Worm (Caenorhabditis elegans) whole organism, young adult: ENCODE results near the gene ttr-39.

ENCODE experiments used
- C17E4.6 ChIP-seq: fragments of 200-800 bp; sonication (Bioruptor generic); IDR thresholded peaks from 2 replicates; pipeline ENCODE4 v1.3.6; 2022; ENCODE audit warnings: missing genetic modification reagents, missing genetic modification characterization, missing compliant biosample characterization
- F23B12.7 ChIP-seq: sonication (generic microtip); optimal IDR thresholded peaks from 2 replicates; lab custom pipeline; 2017; ENCODE audit warnings: missing genetic modification characterization, mild to moderate bottlenecking, missing compliant biosample characterization, antibody characterized with exemption, moderate library complexity; ENCODE audit not compliant: insufficient read depth
- F33H1.4 ChIP-seq: fragments of 200-800 bp; sonication (Bioruptor generic); IDR thresholded peaks from 2 replicates; pipeline ENCODE4 v1.3.6; 2022; ENCODE audit warnings: missing genetic modification reagents, missing genetic modification characterization, missing compliant biosample characterization
- F55B11.4 ChIP-seq: sonication (generic microtip); optimal IDR thresholded peaks from 2 replicates; lab custom pipeline; 2016; ENCODE audit warnings: missing compliant biosample characterization, missing genetic modification characterization, borderline replicate concordance; ENCODE audit not compliant: insufficient read depth
- K11D2.4 ChIP-seq: fragments of 200-800 bp; sonication (Bioruptor generic); IDR thresholded peaks from 2 replicates; pipeline ENCODE4 v1.3.6; 2022; ENCODE audit warnings: missing genetic modification reagents, missing genetic modification characterization, missing compliant biosample characterization
- T07F8.4 ChIP-seq: sonication (generic microtip); optimal IDR thresholded peaks from 2 replicates; lab custom pipeline; 2016; ENCODE audit warnings: mild to moderate bottlenecking, missing genetic modification characterization, moderate library complexity, missing compliant biosample characterization
- atf-7 ChIP-seq: sonication (generic microtip); optimal IDR thresholded peaks from 2 replicates; lab custom pipeline; 2017; ENCODE audit warnings: mild to moderate bottlenecking, missing genetic modification characterization, missing compliant biosample characterization
- attf-5 ChIP-seq: fragments of 200-800 bp; sonication (Bioruptor generic); optimal IDR thresholded peaks from 2 replicates; lab custom pipeline; 2018; ENCODE audit warnings: mild to moderate bottlenecking, missing genetic modification characterization, missing compliant biosample characterization
- attf-6 ChIP-seq: fragments of 200-800 bp; sonication (Bioruptor generic); IDR thresholded peaks from 2 replicates; pipeline ENCODE4 v1.3.6; 2022; ENCODE audit warnings: missing genetic modification reagents, missing genetic modification characterization, missing compliant biosample characterization
- bed-2 ChIP-seq: fragments of 200-800 bp; sonication (Bioruptor generic); IDR thresholded peaks from 2 replicates; pipeline ENCODE4 v1.3.6; 2022; ENCODE audit warnings: missing genetic modification reagents, missing genetic modification characterization, missing compliant biosample characterization
- dox-1 ChIP-seq: fragments of 200-800 bp; sonication (Bioruptor generic); IDR thresholded peaks from 2 replicates; pipeline ENCODE4 v1.3.6; 2022; ENCODE audit warnings: missing genetic modification reagents, missing genetic modification characterization, missing compliant biosample characterization
- dpff-1 ChIP-seq: sonication (generic microtip); optimal IDR thresholded peaks from 2 replicates; lab custom pipeline; 2017; ENCODE audit warnings: mild to moderate bottlenecking, missing genetic modification characterization, missing compliant biosample characterization
- efl-1 ChIP-seq: fragments of 150-350 bp; optimal IDR thresholded peaks from 2 replicates; lab custom pipeline; 2014; ENCODE audit warnings: missing biosample characterization, missing genetic modification reagents, missing genetic modification characterization
- ets-4 ChIP-seq: fragments of 200-800 bp; sonication (Bioruptor generic); optimal IDR thresholded peaks from 2 replicates; lab custom pipeline; 2018; ENCODE audit warnings: mild to moderate bottlenecking, missing genetic modification characterization, missing compliant biosample characterization
- fkh-3 ChIP-seq: sonication (generic microtip); optimal IDR thresholded peaks from 2 replicates; lab custom pipeline; 2016; ENCODE audit warnings: mild to moderate bottlenecking, missing genetic modification characterization, missing compliant biosample characterization
- gei-17 ChIP-seq: fragments of 200-800 bp; sonication (Bioruptor generic); optimal IDR thresholded peaks from 2 replicates; lab custom pipeline; 2018; ENCODE audit warnings: mild to moderate bottlenecking, missing genetic modification characterization, missing compliant biosample characterization
- him-1 ChIP-seq: sonication (generic microtip); optimal IDR thresholded peaks from 2 replicates; lab custom pipeline; 2016; ENCODE audit warnings: missing genotype, missing genetic modification reagents, missing genetic modification characterization, missing compliant biosample characterization
- hmg-20 ChIP-seq: fragments of 200-800 bp; sonication (Bioruptor generic); IDR thresholded peaks from 2 replicates; pipeline ENCODE4 v1.3.6; 2022; ENCODE audit warnings: missing genetic modification reagents, missing genetic modification characterization, missing compliant biosample characterization
- lag-1 ChIP-seq: fragments of 200-800 bp; sonication (Bioruptor generic); IDR thresholded peaks from 2 replicates; pipeline ENCODE4 v1.3.6; 2022; ENCODE audit warnings: missing genetic modification reagents, missing genetic modification characterization, missing compliant biosample characterization
- let-607 ChIP-seq, 2 experiments: fragments of 200-800 bp in 1 of 2; sonication (Bioruptor generic) in 1 of 2; sonication (generic microtip) in 1 of 2; optimal IDR thresholded peaks; 2 replicates each; lab custom pipeline; 2016 to 2018; ENCODE audit warnings: mild to moderate bottlenecking in 2 of 2, missing compliant biosample characterization in 2 of 2, missing genetic modification characterization in 2 of 2, moderate library complexity in 2 of 2, missing genotype in 1 of 2
- lin-35 ChIP-seq, 3 experiments: fragments of 150-350 bp in 2 of 3; sonication (generic microtip) in 1 of 3; optimal IDR thresholded peaks; 2 replicates each; lab custom pipeline; 2014 to 2018; ENCODE audit warnings: missing biosample characterization in 3 of 3, missing genetic modification characterization in 3 of 3, missing genetic modification reagents in 3 of 3
- lir-1 ChIP-seq: fragments of 200-800 bp; sonication (Bioruptor generic); conservative IDR thresholded peaks from 2 replicates; pipeline ENCODE4 v1.3.6; 2022; ENCODE audit warnings: missing genetic modification reagents, missing genetic modification characterization, missing compliant biosample characterization
- madf-10 ChIP-seq: sonication (generic microtip); optimal IDR thresholded peaks from 2 replicates; lab custom pipeline; 2016; ENCODE audit warnings: mild to moderate bottlenecking, missing genetic modification characterization, missing compliant biosample characterization
- madf-6 ChIP-seq: fragments of 200-800 bp; sonication (Bioruptor generic); IDR thresholded peaks from 2 replicates; pipeline ENCODE4 v1.3.6; 2022; ENCODE audit warnings: missing genetic modification reagents, missing genetic modification characterization, missing compliant biosample characterization
- mes-4 ChIP-seq: sonication (generic microtip); optimal IDR thresholded peaks from 2 replicates; lab custom pipeline; 2016; ENCODE audit warnings: missing genotype, missing genetic modification characterization, missing compliant biosample characterization
- nfyb-1 ChIP-seq: fragments of 200-800 bp; sonication (Bioruptor generic); IDR thresholded peaks from 2 replicates; pipeline ENCODE4 v1.3.6; 2022; ENCODE audit warnings: missing genetic modification reagents, missing genetic modification characterization, missing compliant biosample characterization
- nhr-27 ChIP-seq: fragments of 200-800 bp; sonication (Bioruptor generic); optimal IDR thresholded peaks from 2 replicates; lab custom pipeline; 2018; ENCODE audit warnings: mild to moderate bottlenecking, missing genetic modification characterization, moderate library complexity, missing compliant biosample characterization
- nhr-80 ChIP-seq: sonication (generic microtip); optimal IDR thresholded peaks from 2 replicates; lab custom pipeline; 2016; ENCODE audit warnings: missing genetic modification characterization, missing compliant biosample characterization
- pbrm-1 ChIP-seq: fragments of 200-800 bp; sonication (Bioruptor generic); IDR thresholded peaks from 2 replicates; pipeline ENCODE4 v1.3.6; 2022; ENCODE audit warnings: missing genetic modification reagents, missing genetic modification characterization, missing compliant biosample characterization
- pha-4 ChIP-seq: fragments of 150-350 bp; sonication (generic microtip); optimal IDR thresholded peaks from 2 replicates; lab custom pipeline; 2014; ENCODE audit warnings: missing biosample characterization, missing genetic modification reagents, missing genetic modification characterization
- rec-8 ChIP-seq, 2 experiments: sonication (generic microtip); optimal IDR thresholded peaks; 2 replicates each; lab custom pipeline; 2016; ENCODE audit warnings: mild to moderate bottlenecking in 2 of 2, missing genetic modification characterization in 2 of 2, missing genetic modification reagents in 2 of 2, missing genotype in 2 of 2, missing biosample characterization in 1 of 2, missing compliant biosample characterization in 1 of 2, moderate library complexity in 1 of 2
- repo-1 ChIP-seq: sonication (generic microtip); optimal IDR thresholded peaks from 2 replicates; lab custom pipeline; 2017; ENCODE audit warnings: mild to moderate bottlenecking, missing genetic modification characterization, missing compliant biosample characterization
- snpc-1.1 ChIP-seq: sonication (generic microtip); optimal IDR thresholded peaks from 2 replicates; lab custom pipeline; 2017; ENCODE audit warnings: missing genetic modification characterization, mild to moderate bottlenecking, missing compliant biosample characterization, antibody characterized with exemption, moderate library complexity, missing genotype, missing genetic modification reagents; ENCODE audit not compliant: insufficient read depth
- somi-1 ChIP-seq: fragments of 200-800 bp; sonication (Bioruptor generic); optimal IDR thresholded peaks from 2 replicates; lab custom pipeline; 2018; ENCODE audit warnings: mild to moderate bottlenecking, missing genetic modification characterization, missing compliant biosample characterization
- sptf-2 ChIP-seq: fragments of 200-800 bp; sonication (Bioruptor generic); optimal IDR thresholded peaks from 2 replicates; lab custom pipeline; 2018; ENCODE audit warnings: mild to moderate bottlenecking, missing genetic modification characterization, missing compliant biosample characterization
- tbx-9 ChIP-seq: sonication (generic microtip); optimal IDR thresholded peaks from 2 replicates; lab custom pipeline; 2016; ENCODE audit warnings: borderline replicate concordance, missing genetic modification characterization, inconsistent platforms, missing compliant biosample characterization
- tlf-1 ChIP-seq: fragments of 200-800 bp; sonication (Bioruptor generic); optimal IDR thresholded peaks from 2 replicates; lab custom pipeline; 2018; ENCODE audit warnings: mild to moderate bottlenecking, missing genetic modification characterization, missing compliant biosample characterization
- zfh-2 ChIP-seq: fragments of 200-800 bp; sonication (Bioruptor generic); conservative IDR thresholded peaks from 2 replicates; pipeline ENCODE4 v1.3.6; 2022; ENCODE audit warnings: missing genetic modification reagents, missing genetic modification characterization, missing compliant biosample characterization
- ztf-22 ChIP-seq: fragments of 200-800 bp; sonication (Bioruptor generic); optimal IDR thresholded peaks from 2 replicates; lab custom pipeline; 2018; ENCODE audit warnings: mild to moderate bottlenecking, missing genetic modification characterization, moderate library complexity, missing compliant biosample characterization
- ztf-25 ChIP-seq: fragments of 200-800 bp; sonication (Bioruptor generic); IDR thresholded peaks from 2 replicates; pipeline ENCODE4 v1.3.6; 2022; ENCODE audit warnings: missing genetic modification reagents, missing genetic modification characterization, missing compliant biosample characterization
- ztf-28 ChIP-seq: fragments of 200-800 bp; sonication (Bioruptor generic); IDR thresholded peaks from 2 replicates; pipeline ENCODE4 v1.3.6; 2022; ENCODE audit warnings: missing genetic modification reagents, missing genetic modification characterization, missing compliant biosample characterization
- ztf-3 ChIP-seq: fragments of 200-800 bp; sonication (Bioruptor generic); optimal IDR thresholded peaks from 2 replicates; lab custom pipeline; 2018; ENCODE audit warnings: mild to moderate bottlenecking, missing genetic modification characterization, missing compliant biosample characterization

The ttr-39 gene

ce11 chrIV:10059175-10059574 is 30.5 kb downstream of the ttr-39 start:
- TF ChIP-seq atf-7 (peak; percentile 4), C17E4.6 (GFP tag; lab: Robert Waterston, UW) (no peak), mes-4 (tag; lab: Kevin White, UChicago) (no peak), pha-4 (tag; lab: Kevin White, UChicago) (no peak), ztf-28 (no peak), snpc-1.1 (tag; lab: Kevin White, UChicago) (no peak), attf-6 (no peak), madf-10 (tag; lab: Kevin White, UChicago) (no peak), him-1 (tag; lab: Kevin White, UChicago) (no peak), fkh-3 (tag; lab: Kevin White, UChicago) (no peak), attf-5 (GFP tag; lab: Kevin White, UChicago) (no peak), F55B11.4 (tag; lab: Kevin White, UChicago) (no peak), pbrm-1 (GFP tag; lab: Robert Waterston, UW) (no peak), lin-35 (GFP tag; optimal IDR thresholded peaks at IDR 0.05; lab: Kevin White, UChicago) (no peak), F33H1.4 (GFP tag; lab: Robert Waterston, UW) (no peak), dox-1 (GFP tag; lab: Robert Waterston, UW) (no peak), rec-8 (tag; optimal IDR thresholded peaks at IDR 0.05; lab: Kevin White, UChicago) (no peak), ztf-3 (GFP tag; lab: Kevin White, UChicago) (no peak), ets-4 (GFP tag; lab: Kevin White, UChicago) (peak; percentile 40), T07F8.4 (tag; lab: Kevin White, UChicago) (no peak), bed-2 (GFP tag; lab: Robert Waterston, UW) (no peak), nfyb-1 (GFP tag; lab: Robert Waterston, UW) (no peak), nhr-27 (tag; lab: Kevin White, UChicago) (no peak), hmg-20 (GFP tag; lab: Robert Waterston, UW) (no peak), nhr-80 (tag; lab: Kevin White, UChicago) (peak; percentile 73), tbx-9 (tag; lab: Kevin White, UChicago) (no peak), let-607 (tag; optimal IDR thresholded peaks at IDR 0.05; lab: Kevin White, UChicago) (peak in 1 of 2 experiments; percentile 53), ztf-22 (peak; percentile 17)

DNA sequence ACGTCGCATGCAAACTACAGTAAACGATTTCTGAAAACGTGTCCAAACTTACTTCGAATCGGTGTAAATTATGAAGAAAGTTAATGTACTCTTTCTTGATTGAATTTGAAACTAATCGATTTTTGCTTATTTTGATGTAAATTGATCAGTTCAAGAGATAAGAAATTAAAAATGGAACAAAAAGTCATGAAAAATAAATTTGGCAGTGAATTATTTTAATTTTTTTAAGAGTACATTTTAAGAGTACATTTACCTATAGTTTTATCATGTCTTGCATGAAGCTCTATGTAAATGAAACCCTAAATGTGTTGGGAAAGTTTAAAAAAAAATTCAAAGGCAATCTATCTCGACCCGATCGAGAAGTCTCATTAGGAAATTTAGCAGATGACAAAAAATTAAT is 33.5 kb downstream of the ttr-39 start, which contains the start of gene T04B2.7:
Gene T04B2.7 (minus strand): TSS at position 101 of the 400 bp plus-strand sequence.
- TF ChIP-seq T07F8.4 (tag; lab: Kevin White, UChicago), result no peak
- no peak for TF ChIP-seq tlf-1
- no peak for TF ChIP-seq lag-1 (GFP tag; lab: Robert Waterston, UW)
- TF ChIP-seq madf-6, result no peak
- no peak for TF ChIP-seq lir-1 (GFP tag; lab: Robert Waterston, UW)
- no peak for TF ChIP-seq gei-17 (GFP tag; lab: Kevin White, UChicago)
- TF ChIP-seq somi-1 (GFP tag; lab: Kevin White, UChicago), result no peak
- TF ChIP-seq efl-1 (GFP tag; lab: Kevin White, UChicago), result no peak
- no peak for TF ChIP-seq him-1 (tag; lab: Kevin White, UChicago)

DNA sequence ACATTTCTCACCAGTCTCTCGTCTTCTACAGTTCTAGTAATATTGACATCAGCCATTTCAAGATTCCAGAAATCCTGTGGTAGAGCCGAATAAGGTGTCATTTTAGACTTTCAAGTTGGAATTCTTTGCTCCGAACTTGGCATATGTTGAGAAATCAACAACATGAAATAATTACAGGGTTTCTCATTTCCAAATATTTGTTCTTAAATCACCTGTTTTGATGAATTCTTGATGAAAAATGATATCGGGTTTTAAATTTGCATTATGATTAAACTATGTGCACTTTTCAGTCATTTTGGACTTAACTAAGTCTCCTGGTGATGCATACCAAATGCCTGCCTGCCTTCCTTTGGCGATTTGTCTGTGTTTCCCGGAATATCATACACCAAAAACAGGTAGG is 36.1 kb downstream of the ttr-39 start, which contains the start of gene srv-12:
Gene srv-12 (minus strand): TSS at position 101 of the 400 bp plus-strand sequence.
- TF ChIP-seq sptf-2 (GFP tag; lab: Kevin White, UChicago) (no peak), zfh-2 (GFP tag; lab: Robert Waterston, UW) (no peak), F23B12.7 (tag; lab: Kevin White, UChicago) (no peak), C17E4.6 (GFP tag; lab: Robert Waterston, UW) (no peak), ztf-3 (GFP tag; lab: Kevin White, UChicago) (no peak), snpc-1.1 (tag; lab: Kevin White, UChicago) (no peak), repo-1 (tag; lab: Kevin White, UChicago) (no peak), K11D2.4 (GFP tag; lab: Robert Waterston, UW) (no peak), ztf-25 (GFP tag; lab: Robert Waterston, UW) (no peak), dpff-1 (no peak), mes-4 (tag; lab: Kevin White, UChicago) (no peak), lag-1 (GFP tag; lab: Robert Waterston, UW) (no peak)
